Fruit fly (Drosophila melanogaster) whole organism: Measurements from ENCODE around the gene CG7264.

ENCODE experiments used
- CG8478 ChIP-seq: fragments of >200 bp; optimal IDR thresholded peaks from 2 replicates; lab custom pipeline; 2018; ENCODE audit warnings: inconsistent platforms
- Dll ChIP-seq: fragments of >200 bp; optimal IDR thresholded peaks from 2 replicates; lab custom pipeline; 2017
- EcR ChIP-seq, 2 experiments: fragments of >200 bp; optimal IDR thresholded peaks; 2 replicates each; lab custom pipeline; 2017; ENCODE audit warnings: missing biosample characterization in 2 of 2, missing genetic modification characterization in 2 of 2, missing genetic modification reagents in 2 of 2
- pan ChIP-seq: fragments of >200 bp; optimal IDR thresholded peaks from 2 replicates; lab custom pipeline; 2017
- psq ChIP-seq: fragments of >200 bp; optimal IDR thresholded peaks from 2 replicates; lab custom pipeline; 2017
- usp ChIP-seq: fragments of >200 bp; optimal IDR thresholded peaks from 2 replicates; lab custom pipeline; 2017; ENCODE audit warnings: missing biosample characterization, missing genetic modification characterization, mixed read lengths

Gene CG7264

dm6 chr3L:11828730-11829129, at the start of gene CG7264:
CG7264 (plus strand) TSS chr3L:11829030.
- TF ChIP-seq Dll (lab: Kevin White, UChicago): no peak
- TF ChIP-seq usp (GFP tag; lab: Kevin White, UChicago): no peak
- no peak for TF ChIP-seq CG8478 (lab: Kevin White, UChicago)
- no peak for TF ChIP-seq psq
- no peak for TF ChIP-seq EcR (GFP tag; optimal IDR thresholded peaks at IDR 0.05; lab: Kevin White, UChicago)
- TF ChIP-seq pan: no peak

DNA sequence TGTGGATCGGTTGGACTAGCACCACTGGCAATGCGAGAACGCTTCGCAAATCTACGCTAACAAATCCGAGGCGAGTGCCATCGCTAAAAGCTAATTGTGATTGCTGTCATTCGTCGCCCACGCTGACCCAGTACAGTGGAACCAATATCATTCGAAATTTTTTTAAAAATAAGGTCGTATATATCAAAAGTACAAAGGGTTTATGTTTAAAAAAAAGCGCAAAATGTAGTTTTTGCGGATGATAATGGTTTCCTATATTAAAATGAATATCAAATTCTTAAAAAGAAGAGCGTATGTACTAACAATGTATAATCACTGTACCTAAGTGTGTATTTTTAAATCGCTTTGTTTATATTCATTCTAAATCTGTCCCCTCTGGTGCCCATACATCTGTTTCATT, 43.5 kb upstream of the CG7264 start:
- TF ChIP-seq Dll (lab: Kevin White, UChicago): no peak
- TF ChIP-seq psq: no peak
- no peak for TF ChIP-seq pan
- no peak for TF ChIP-seq CG8478 (lab: Kevin White, UChicago)
- TF ChIP-seq EcR (GFP tag; optimal IDR thresholded peaks at IDR 0.05; lab: Kevin White, UChicago): no peak
- no peak for TF ChIP-seq usp (GFP tag; lab: Kevin White, UChicago)

dm6 chr3L:11788195-11788594, 40.6 kb upstream of the CG7264 start:
- no peak for TF ChIP-seq EcR (GFP tag; optimal IDR thresholded peaks at IDR 0.05; lab: Kevin White, UChicago)
- no peak for TF ChIP-seq usp (GFP tag; lab: Kevin White, UChicago)
- no peak for TF ChIP-seq CG8478 (lab: Kevin White, UChicago)
- no peak for TF ChIP-seq psq
- TF ChIP-seq pan: no peak
- no peak for TF ChIP-seq Dll (lab: Kevin White, UChicago)

DNA sequence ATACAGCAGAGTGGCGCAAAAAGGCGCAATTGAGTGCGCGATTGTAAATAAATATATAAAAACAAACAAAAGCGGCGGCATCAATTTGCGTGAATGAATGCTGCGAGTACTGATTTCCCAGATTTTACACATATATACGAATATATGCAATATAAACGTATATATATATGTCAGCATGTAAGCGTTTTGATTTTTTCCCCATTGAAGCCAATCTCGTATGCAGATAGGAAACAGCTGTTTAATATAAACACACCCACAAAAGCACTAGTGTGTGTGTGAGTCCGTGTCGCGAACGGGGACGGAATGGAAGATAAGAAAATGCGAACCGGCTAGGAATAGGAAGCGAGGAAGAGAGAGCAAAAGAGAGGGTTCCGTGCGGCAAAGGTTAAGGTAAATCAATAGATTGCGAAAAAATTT, 39.9 kb upstream of the CG7264 start:
- TF ChIP-seq EcR (GFP tag; optimal IDR thresholded peaks at IDR 0.05; lab: Kevin White, UChicago) (no peak), psq (peak; percentile 16)

- no peak for TF ChIP-seq CG8478 (lab: Kevin White, UChicago)
- TF ChIP-seq usp (GFP tag; lab: Kevin White, UChicago): no peak
- no peak for TF ChIP-seq pan
- TF ChIP-seq psq: peak; percentile 8
- TF ChIP-seq EcR (GFP tag; optimal IDR thresholded peaks at IDR 0.05; lab: Kevin White, UChicago): no peak
Measured at dm6 chr3L:11789773-11790172, 39.1 kb upstream of the CG7264 start, which contains the start of gene Pi3K68D. Pi3K68D (minus strand) TSS chr3L:11790013.

dm6 chr3L:11793233-11793800, 35.5 kb upstream of the CG7264 start, which contains the start of the genes twy and CG10907:
twy (minus strand) TSS chr3L:11793283.
CG10907 (plus strand) TSS chr3L:11793514.
- TF ChIP-seq pan: no peak

DNA sequence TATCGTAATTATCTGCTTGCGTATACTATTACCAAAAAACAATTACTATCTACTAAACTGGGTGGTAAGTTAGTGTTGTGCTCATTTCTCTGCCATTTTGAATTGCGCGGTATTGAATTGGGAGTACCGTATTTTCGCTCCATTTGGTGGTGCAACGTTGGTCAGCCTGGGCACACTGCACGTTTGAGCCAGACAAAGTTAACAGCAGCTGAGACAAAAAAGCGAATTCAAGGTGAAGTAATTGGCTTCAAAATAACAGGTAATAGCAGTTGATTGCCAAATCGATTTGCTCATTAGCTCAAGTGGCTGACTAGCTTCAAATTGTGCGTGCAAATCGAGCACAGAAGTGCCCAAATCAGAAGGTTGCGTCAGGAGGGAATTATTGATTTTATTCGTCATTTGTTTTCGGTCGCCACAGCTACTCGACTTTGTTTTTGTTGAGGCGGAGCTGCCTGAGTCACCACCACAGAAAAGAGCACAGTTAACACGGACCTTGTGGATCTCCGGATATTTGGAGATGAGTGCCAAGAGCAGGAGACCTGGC, 33.3 kb upstream of the CG7264 start, which contains the start of gene Klp68D:
Klp68D (plus strand) TSS at position 175 of the 544 bp plus-strand sequence.
- TF ChIP-seq CG8478 (lab: Kevin White, UChicago): no peak
- no peak for TF ChIP-seq psq
- TF ChIP-seq usp (GFP tag; lab: Kevin White, UChicago): no peak
- TF ChIP-seq Dll (lab: Kevin White, UChicago): no peak
- no peak for TF ChIP-seq pan
- no peak for TF ChIP-seq EcR (GFP tag; optimal IDR thresholded peaks at IDR 0.05; lab: Kevin White, UChicago)

DNA sequence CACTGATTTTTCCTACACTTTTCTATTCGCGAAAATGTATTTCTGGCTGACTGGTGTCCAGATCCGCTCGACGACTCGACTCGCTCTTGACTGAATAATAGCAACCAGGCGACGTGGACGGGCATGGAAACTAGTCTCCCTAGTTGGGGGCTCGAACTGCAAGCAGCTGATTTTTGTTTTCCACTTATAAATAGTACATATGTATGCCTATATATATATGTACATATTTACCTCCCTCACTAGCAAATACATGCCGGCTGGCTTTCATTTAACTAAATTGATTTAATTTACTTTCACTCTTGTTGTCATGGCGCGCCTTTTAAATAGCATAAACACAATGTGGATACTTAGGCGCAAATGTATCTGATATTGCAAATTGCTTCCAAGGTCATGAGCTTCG, 28.1 kb upstream of the CG7264 start, which contains the start of gene Gcat:
Gcat (minus strand) TSS at position 101 of the 400 bp plus-strand sequence.
- TF ChIP-seq CG8478 (lab: Kevin White, UChicago) (no peak), psq (no peak), usp (GFP tag; lab: Kevin White, UChicago) (no peak), pan (no peak), Dll (lab: Kevin White, UChicago) (no peak), EcR (GFP tag; optimal IDR thresholded peaks at IDR 0.05; lab: Kevin White, UChicago) (no peak)

DNA sequence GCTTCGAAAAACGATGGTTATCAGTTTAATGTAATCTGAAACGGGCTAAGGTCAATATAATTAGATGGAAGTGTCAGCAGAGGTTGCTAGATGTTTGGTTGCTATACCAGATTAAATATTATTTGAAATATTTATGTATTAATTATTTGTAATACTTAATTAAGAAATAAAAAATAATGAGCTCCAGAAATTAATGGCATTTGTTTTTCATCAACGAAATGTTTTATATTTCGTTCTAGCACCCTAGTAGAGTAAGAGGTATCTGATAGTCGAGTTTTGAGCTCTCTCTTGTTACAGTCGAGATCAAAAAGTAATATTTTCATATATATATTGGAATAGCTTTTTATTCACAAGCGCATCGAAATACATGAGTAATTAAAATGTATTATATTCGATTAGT, 27.2 kb upstream of the CG7264 start:
- TF ChIP-seq Dll (lab: Kevin White, UChicago) (no peak), EcR (GFP tag; optimal IDR thresholded peaks at IDR 0.05; lab: Kevin White, UChicago) (no peak), psq (no peak), pan (no peak), CG8478 (lab: Kevin White, UChicago) (no peak), usp (GFP tag; lab: Kevin White, UChicago) (no peak)

dm6 chr3L:11814655-11815054, 14.2 kb upstream of the CG7264 start, which contains the start of gene Cubn2:
Cubn2 (minus strand) TSS chr3L:11814755.
- TF ChIP-seq pan (no peak), CG8478 (lab: Kevin White, UChicago) (no peak), usp (GFP tag; lab: Kevin White, UChicago) (no peak), EcR (GFP tag; optimal IDR thresholded peaks at IDR 0.05; lab: Kevin White, UChicago) (no peak), Dll (lab: Kevin White, UChicago) (no peak), psq (no peak)

- TF ChIP-seq usp (GFP tag; lab: Kevin White, UChicago) (no peak), psq (no peak), pan (no peak), Dll (lab: Kevin White, UChicago) (no peak), CG8478 (lab: Kevin White, UChicago) (no peak), EcR (GFP tag; optimal IDR thresholded peaks at IDR 0.05; lab: Kevin White, UChicago) (no peak)
Measured at dm6 chr3L:11815220-11815797, 13.5 kb upstream of the CG7264 start, which contains the start of gene CG14130. CG14130 (plus strand) TSS chr3L:11815444.

DNA sequence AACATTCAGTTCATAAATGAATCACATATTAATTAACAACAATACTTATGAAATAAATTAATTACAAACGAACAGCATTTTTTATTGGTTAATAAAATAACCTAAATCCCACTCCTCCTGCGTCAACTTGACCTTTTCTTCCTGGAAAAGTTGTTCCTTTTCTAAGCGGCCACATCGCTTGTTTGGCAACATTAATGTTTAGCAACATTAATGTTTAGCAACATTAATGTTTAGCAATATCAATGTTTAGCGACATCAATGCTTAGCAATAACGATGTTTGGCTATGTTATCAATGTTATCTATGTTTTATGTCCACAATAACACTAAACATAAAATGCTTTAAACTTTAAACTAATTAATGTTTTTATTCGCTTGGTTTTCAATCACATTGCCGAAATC, 12.2 kb upstream of the CG7264 start:
- TF ChIP-seq CG8478 (lab: Kevin White, UChicago) (no peak), usp (GFP tag; lab: Kevin White, UChicago) (no peak), EcR (GFP tag; optimal IDR thresholded peaks at IDR 0.05; lab: Kevin White, UChicago) (no peak)
